Worm (Caenorhabditis elegans) whole organism, young adult: ENCODE results near the gene cpt-4.

Source experiments
- B0261.1 ChIP-seq: sonication (generic microtip); optimal IDR thresholded peaks from 2 replicates; lab custom pipeline; 2016; ENCODE audit warnings: mild to moderate bottlenecking, missing genetic modification characterization, moderate library complexity, missing compliant biosample characterization
- F22D6.2 ChIP-seq: sonication (generic microtip); optimal IDR thresholded peaks from 2 replicates; lab custom pipeline; 2016; ENCODE audit warnings: mild to moderate bottlenecking, missing genetic modification characterization, missing compliant biosample characterization
- F23B12.7 ChIP-seq: sonication (generic microtip); optimal IDR thresholded peaks from 2 replicates; lab custom pipeline; 2017; ENCODE audit warnings: missing genetic modification characterization, mild to moderate bottlenecking, missing compliant biosample characterization, antibody characterized with exemption, moderate library complexity; ENCODE audit not compliant: insufficient read depth
- F33H1.4 ChIP-seq: fragments of 200-800 bp; sonication (Bioruptor generic); IDR thresholded peaks from 2 replicates; pipeline ENCODE4 v1.3.6; 2022; ENCODE audit warnings: missing genetic modification reagents, missing genetic modification characterization, missing compliant biosample characterization
- F37B4.10 ChIP-seq: fragments of 200-800 bp; sonication (Bioruptor generic); IDR thresholded peaks from 2 replicates; pipeline ENCODE4 v1.3.6; 2022; ENCODE audit warnings: missing genetic modification characterization, missing compliant biosample characterization
- F57A8.1 ChIP-seq: fragments of 200-800 bp; sonication (Bioruptor generic); optimal IDR thresholded peaks from 2 replicates; lab custom pipeline; 2018; ENCODE audit warnings: mild to moderate bottlenecking, missing genetic modification characterization, moderate library complexity, missing compliant biosample characterization
- K11D2.4 ChIP-seq: fragments of 200-800 bp; sonication (Bioruptor generic); IDR thresholded peaks from 2 replicates; pipeline ENCODE4 v1.3.6; 2022; ENCODE audit warnings: missing genetic modification reagents, missing genetic modification characterization, missing compliant biosample characterization
- Y53F4B.3 ChIP-seq: fragments of 200-800 bp; sonication (Bioruptor generic); IDR thresholded peaks from 2 replicates; pipeline ENCODE4 v1.3.6; 2022; ENCODE audit warnings: missing genetic modification reagents, missing genetic modification characterization, missing compliant biosample characterization
- Y56A3A.18 ChIP-seq: fragments of 200-800 bp; sonication (Bioruptor generic); IDR thresholded peaks from 2 replicates; pipeline ENCODE4 v1.3.6; 2022; ENCODE audit warnings: missing genetic modification reagents, missing genetic modification characterization, missing compliant biosample characterization
- Y79H2A.3 ChIP-seq: fragments of 200-800 bp; sonication (Bioruptor generic); conservative IDR thresholded peaks from 2 replicates; pipeline ENCODE4 v1.3.6; 2022; ENCODE audit warnings: missing genetic modification reagents, missing genetic modification characterization, missing compliant biosample characterization
- bed-1 ChIP-seq: fragments of 200-800 bp; sonication (Bioruptor generic); IDR thresholded peaks from 2 replicates; pipeline ENCODE4 v1.3.6; 2022; ENCODE audit warnings: missing genetic modification reagents, missing genetic modification characterization, missing compliant biosample characterization
- cebp-2 ChIP-seq: fragments of 200-800 bp; sonication (Bioruptor generic); IDR thresholded peaks from 2 replicates; pipeline ENCODE4 v1.3.6; 2022; ENCODE audit warnings: missing genetic modification characterization, missing compliant biosample characterization
- ceh-100 ChIP-seq: fragments of 200-800 bp; sonication (Bioruptor generic); IDR thresholded peaks from 2 replicates; pipeline ENCODE4 v1.3.6; 2022; ENCODE audit warnings: missing genetic modification reagents, missing genetic modification characterization, missing compliant biosample characterization
- ceh-27 ChIP-seq: fragments of 200-800 bp; sonication (Bioruptor generic); optimal IDR thresholded peaks from 2 replicates; lab custom pipeline; 2018; ENCODE audit warnings: mild to moderate bottlenecking, missing genetic modification characterization, moderate library complexity, missing compliant biosample characterization
- ceh-58 ChIP-seq: fragments of 200-800 bp; sonication (Bioruptor generic); IDR thresholded peaks from 2 replicates; pipeline ENCODE4 v1.3.6; 2022; ENCODE audit warnings: missing genetic modification characterization, missing compliant biosample characterization
- die-1 ChIP-seq: sonication (generic microtip); optimal IDR thresholded peaks from 2 replicates; lab custom pipeline; 2016; ENCODE audit warnings: missing genotype, mild to moderate bottlenecking, missing genetic modification characterization, missing compliant biosample characterization
- fkh-3 ChIP-seq: sonication (generic microtip); optimal IDR thresholded peaks from 2 replicates; lab custom pipeline; 2016; ENCODE audit warnings: mild to moderate bottlenecking, missing genetic modification characterization, missing compliant biosample characterization
- gei-17 ChIP-seq: fragments of 200-800 bp; sonication (Bioruptor generic); optimal IDR thresholded peaks from 2 replicates; lab custom pipeline; 2018; ENCODE audit warnings: mild to moderate bottlenecking, missing genetic modification characterization, missing compliant biosample characterization
- hlh-12 ChIP-seq: sonication (generic microtip); optimal IDR thresholded peaks from 2 replicates; lab custom pipeline; 2016; ENCODE audit warnings: missing genetic modification characterization, missing compliant biosample characterization
- hsf-1 ChIP-seq: fragments of 200-800 bp; sonication (Bioruptor generic); IDR thresholded peaks from 2 replicates; pipeline ENCODE4 v1.3.6; 2022; ENCODE audit warnings: missing genetic modification reagents, missing genetic modification characterization, missing compliant biosample characterization
- lag-1 ChIP-seq: fragments of 200-800 bp; sonication (Bioruptor generic); IDR thresholded peaks from 2 replicates; pipeline ENCODE4 v1.3.6; 2022; ENCODE audit warnings: missing genetic modification reagents, missing genetic modification characterization, missing compliant biosample characterization
- let-526 ChIP-seq: fragments of 200-800 bp; sonication (Bioruptor generic); IDR thresholded peaks from 2 replicates; pipeline ENCODE4 v1.3.6; 2022; ENCODE audit warnings: missing genetic modification reagents, missing genetic modification characterization, missing compliant biosample characterization
- lin-40 ChIP-seq: sonication (generic microtip); optimal IDR thresholded peaks from 2 replicates; lab custom pipeline; 2016; ENCODE audit warnings: missing genetic modification characterization, mild to moderate bottlenecking, missing compliant biosample characterization, missing genotype, missing genetic modification reagents
- lin-54 ChIP-seq: fragments of 200-800 bp; sonication (Bioruptor generic); optimal IDR thresholded peaks from 2 replicates; lab custom pipeline; 2018; ENCODE audit warnings: mild to moderate bottlenecking, missing genetic modification characterization, missing compliant biosample characterization
- madf-10 ChIP-seq: sonication (generic microtip); optimal IDR thresholded peaks from 2 replicates; lab custom pipeline; 2016; ENCODE audit warnings: mild to moderate bottlenecking, missing genetic modification characterization, missing compliant biosample characterization
- madf-6 ChIP-seq: fragments of 200-800 bp; sonication (Bioruptor generic); IDR thresholded peaks from 2 replicates; pipeline ENCODE4 v1.3.6; 2022; ENCODE audit warnings: missing genetic modification reagents, missing genetic modification characterization, missing compliant biosample characterization
- mel-28 ChIP-seq: sonication (generic microtip); optimal IDR thresholded peaks from 2 replicates; lab custom pipeline; 2016; ENCODE audit warnings: borderline replicate concordance, mild to moderate bottlenecking, missing genetic modification characterization, missing compliant biosample characterization
- mxl-1 ChIP-seq: sonication (generic microtip); optimal IDR thresholded peaks from 2 replicates; lab custom pipeline; 2016; ENCODE audit warnings: missing genetic modification characterization, missing compliant biosample characterization
- nhr-80 ChIP-seq: sonication (generic microtip); optimal IDR thresholded peaks from 2 replicates; lab custom pipeline; 2016; ENCODE audit warnings: missing genetic modification characterization, missing compliant biosample characterization
- rpc-1 ChIP-seq, 2 experiments: fragments of 150-350 bp in 1 of 2; sonication (generic microtip) in 1 of 2; optimal IDR thresholded peaks; 2 replicates each; lab custom pipeline; 2014 to 2018; ENCODE audit warnings: missing biosample characterization in 1 of 2, missing genetic modification characterization in 1 of 2, missing genetic modification reagents in 1 of 2, missing genotype in 1 of 2
- snpc-1.1 ChIP-seq: sonication (generic microtip); optimal IDR thresholded peaks from 2 replicates; lab custom pipeline; 2017; ENCODE audit warnings: missing genetic modification characterization, mild to moderate bottlenecking, missing compliant biosample characterization, antibody characterized with exemption, moderate library complexity, missing genotype, missing genetic modification reagents; ENCODE audit not compliant: insufficient read depth
- snpc-4 ChIP-seq, 5 experiments: fragments of 150-350 bp in 1 of 5; sonication (generic microtip) in 4 of 5; optimal IDR thresholded peaks; 2 replicates each; lab custom pipeline; 2014 to 2018; ENCODE audit warnings: missing genetic modification characterization in 5 of 5, missing biosample characterization in 3 of 5, antibody characterized with exemption in 2 of 5, mild to moderate bottlenecking in 2 of 5, missing compliant biosample characterization in 2 of 5, missing genotype in 2 of 5, moderate library complexity in 2 of 5, missing genetic modification reagents in 1 of 5
- somi-1 ChIP-seq: fragments of 200-800 bp; sonication (Bioruptor generic); optimal IDR thresholded peaks from 2 replicates; lab custom pipeline; 2018; ENCODE audit warnings: mild to moderate bottlenecking, missing genetic modification characterization, missing compliant biosample characterization
- tbx-9 ChIP-seq: sonication (generic microtip); optimal IDR thresholded peaks from 2 replicates; lab custom pipeline; 2016; ENCODE audit warnings: borderline replicate concordance, missing genetic modification characterization, inconsistent platforms, missing compliant biosample characterization
- ztf-25 ChIP-seq: fragments of 200-800 bp; sonication (Bioruptor generic); IDR thresholded peaks from 2 replicates; pipeline ENCODE4 v1.3.6; 2022; ENCODE audit warnings: missing genetic modification reagents, missing genetic modification characterization, missing compliant biosample characterization
- ztf-3 ChIP-seq: fragments of 200-800 bp; sonication (Bioruptor generic); optimal IDR thresholded peaks from 2 replicates; lab custom pipeline; 2018; ENCODE audit warnings: mild to moderate bottlenecking, missing genetic modification characterization, missing compliant biosample characterization

The cpt-4 gene

DNA sequence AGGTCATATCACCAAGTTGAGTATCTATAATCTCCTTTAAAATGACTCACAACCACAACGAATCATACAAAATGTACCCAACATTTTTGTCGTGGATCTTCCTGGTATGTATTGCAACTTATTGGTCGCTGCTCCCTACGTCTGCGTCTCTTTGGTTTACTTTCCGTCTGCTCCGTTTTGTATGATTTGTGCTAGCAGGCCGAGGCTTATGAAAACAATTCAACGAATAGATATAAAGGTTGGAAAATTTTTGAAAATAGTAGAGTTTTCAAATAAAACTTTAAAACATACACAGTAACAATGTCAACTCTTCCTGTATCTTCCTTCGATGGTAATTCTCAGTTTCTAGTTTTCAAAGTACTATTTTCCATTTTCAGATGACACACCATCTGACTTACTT lies 26.1 kb downstream of the cpt-4 start, which contains the start of gene srr-8:
srr-8 (plus strand) TSS at position 301 of the 400 bp plus-strand sequence.
- TF ChIP-seq B0261.1 (tag; lab: Kevin White, UChicago) (no peak), tbx-9 (tag; lab: Kevin White, UChicago) (no peak), ceh-100 (GFP tag; lab: Robert Waterston, UW) (no peak), lag-1 (GFP tag; lab: Robert Waterston, UW) (no peak), snpc-1.1 (tag; lab: Kevin White, UChicago) (no peak), bed-1 (GFP tag; lab: Robert Waterston, UW) (no peak), F57A8.1 (GFP tag; lab: Kevin White, UChicago) (no peak), F23B12.7 (no peak)

- TF ChIP-seq nhr-80 (tag; lab: Kevin White, UChicago), result peak; percentile 31
- TF ChIP-seq F37B4.10 (GFP tag; lab: Robert Waterston, UW), result no peak
- TF ChIP-seq madf-6, result no peak
- TF ChIP-seq, all 124 proteins: peak for 1
These were observed 27.1 kb downstream of the cpt-4 start, which contains the start of gene ugt-7 for ce11 chrV:5000406-5000805. Gene ugt-7 (minus strand): TSS chrV:5000566.

DNA sequence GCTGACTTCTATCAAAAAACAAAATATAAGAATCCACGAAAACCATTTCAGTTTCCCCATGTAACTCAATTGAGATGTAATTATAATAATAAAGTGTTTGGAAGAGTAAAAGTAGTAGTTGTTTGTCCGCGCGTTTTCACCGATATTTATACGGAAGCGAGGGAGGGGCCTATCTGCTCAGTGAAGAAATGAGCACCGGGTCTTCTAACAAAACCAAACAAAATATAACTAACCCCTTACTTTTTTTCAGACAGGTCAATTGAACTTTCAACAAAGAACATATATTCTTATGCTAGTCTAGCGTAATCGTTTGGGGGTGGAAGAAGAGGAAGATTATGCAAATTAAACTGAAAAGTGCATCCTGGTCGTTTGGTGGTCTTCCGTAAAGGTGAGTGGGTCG lies 32.4 kb downstream of the cpt-4 start, which contains the start of gene ncx-9:
ncx-9 (minus strand) TSS at position 101 of the 400 bp plus-strand sequence.
- no peak for TF ChIP-seq F33H1.4 (GFP tag; lab: Robert Waterston, UW)
- no peak for TF ChIP-seq rpc-1 (optimal IDR thresholded peaks at IDR 0.05; lab: Kevin White, UChicago)
- no peak for TF ChIP-seq rpc-1 (tag; optimal IDR thresholded peaks at IDR 0.05; lab: Kevin White, UChicago)
- no peak for TF ChIP-seq F57A8.1 (GFP tag; lab: Kevin White, UChicago)
- no peak for TF ChIP-seq ztf-3
- no peak for TF ChIP-seq lin-40
- TF ChIP-seq F22D6.2, result no peak
- TF ChIP-seq mel-28 (tag; lab: Kevin White, UChicago), result no peak

DNA sequence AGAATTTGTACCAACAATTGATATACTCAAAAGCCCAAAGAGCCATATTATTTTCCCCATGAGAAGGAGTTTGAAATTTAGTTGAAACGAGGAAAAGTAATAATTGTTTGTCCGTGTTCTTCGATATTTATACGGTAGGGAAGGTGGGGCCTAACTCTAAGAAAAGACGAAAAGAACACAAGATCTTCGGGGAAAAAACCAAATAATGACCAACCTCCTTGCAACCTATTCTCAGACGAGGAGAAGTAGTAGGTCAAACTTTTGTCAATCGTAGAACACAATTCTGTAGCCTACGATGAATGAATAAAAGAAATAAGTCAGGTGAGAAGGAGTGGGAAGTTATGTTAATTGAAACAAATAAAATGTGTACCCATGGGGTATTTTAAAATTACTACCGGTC lies 40.4 kb downstream of the cpt-4 start, which contains the start of gene ncx-8:
ncx-8 (minus strand) TSS at position 101 of the 400 bp plus-strand sequence.
- no peak for TF ChIP-seq gei-17 (GFP tag; lab: Kevin White, UChicago)

DNA sequence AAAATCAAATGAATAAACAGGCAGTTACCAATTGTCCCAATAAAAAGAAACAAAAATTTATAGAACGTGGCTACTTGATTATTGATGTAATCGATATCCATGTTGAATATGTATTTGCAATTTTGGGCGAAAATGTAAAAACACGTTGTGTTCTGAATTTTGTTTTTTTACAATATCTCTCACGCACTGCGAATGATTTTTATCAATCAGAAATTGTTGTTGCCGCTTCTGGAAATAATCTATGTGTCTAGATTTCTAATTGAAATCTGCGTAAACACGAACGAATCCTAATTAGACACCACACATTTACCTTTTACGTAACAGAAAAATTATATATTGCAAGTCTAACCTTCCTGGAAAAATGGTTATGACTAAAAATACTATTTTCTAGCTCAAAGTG lies 44.4 kb downstream of the cpt-4 start, which contains the start of gene srsx-13:
srsx-13 (minus strand) TSS at position 101 of the 400 bp plus-strand sequence.
- no peak for TF ChIP-seq ceh-58 (GFP tag; lab: Robert Waterston, UW)
- TF ChIP-seq madf-10 (tag; lab: Kevin White, UChicago), result no peak
- no peak for TF ChIP-seq Y53F4B.3
- no peak for TF ChIP-seq snpc-4 (GFP tag; optimal IDR thresholded peaks at IDR 0.05; lab: Kevin White, UChicago)
- TF ChIP-seq snpc-4 (tag; optimal IDR thresholded peaks at IDR 0.05; lab: Kevin White, UChicago), result no peak
- TF ChIP-seq Y79H2A.3, result no peak
- TF ChIP-seq let-526, result no peak
- TF ChIP-seq Y56A3A.18, result no peak
- no peak for TF ChIP-seq K11D2.4 (GFP tag; lab: Robert Waterston, UW)
- TF ChIP-seq ztf-25 (GFP tag; lab: Robert Waterston, UW), result no peak
- TF ChIP-seq hsf-1 (GFP tag; lab: Robert Waterston, UW), result no peak
- no peak for TF ChIP-seq cebp-2 (GFP tag; lab: Robert Waterston, UW)
- TF ChIP-seq ceh-27, result no peak
- TF ChIP-seq lin-54 (GFP tag; lab: Kevin White, UChicago), result no peak
- no peak for TF ChIP-seq hlh-12 (tag; lab: Kevin White, UChicago)
- TF ChIP-seq mxl-1 (tag; lab: Kevin White, UChicago), result no peak
- TF ChIP-seq die-1, result no peak
- TF ChIP-seq fkh-3 (tag; lab: Kevin White, UChicago), result no peak
- no peak for TF ChIP-seq somi-1
